Worm (Caenorhabditis elegans): Measurements from ENCODE around the gene R105.5.

DNA sequence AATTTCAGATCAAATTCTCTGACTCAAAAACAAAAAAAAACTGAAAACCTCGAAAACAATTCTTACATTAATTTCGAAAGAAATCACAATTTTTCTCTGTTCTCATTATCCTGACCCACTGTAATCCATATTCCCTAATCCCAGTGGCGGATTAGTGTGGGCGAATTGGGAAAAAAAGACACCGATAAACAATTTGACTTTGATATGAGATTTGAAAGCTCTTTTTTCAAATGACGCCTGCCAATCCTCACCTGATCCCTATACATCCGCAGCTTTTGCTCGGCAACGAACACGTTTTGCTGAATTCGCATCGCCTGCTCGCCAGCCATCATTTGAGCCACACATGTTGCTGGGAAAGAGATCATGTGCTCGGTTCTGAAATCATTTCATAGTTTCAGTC, 24.4 kb upstream of the R105.5 start:
- TF ChIP-seq ztf-11 (tag; optimal IDR thresholded peaks at IDR 0.05) (no peak), lin-13 (GFP tag; optimal IDR thresholded peaks at IDR 0.05) (no peak), Y55F3AM.14 (GFP tag; optimal IDR thresholded peaks at IDR 0.05) (no peak), unc-55 (GFP tag; optimal IDR thresholded peaks at IDR 0.05) (no peak), snpc-4 (tag; optimal IDR thresholded peaks at IDR 0.05) (no peak), nhr-25 (tag; optimal IDR thresholded peaks at IDR 0.05) (no peak), mab-5 (tag; optimal IDR thresholded peaks at IDR 0.05) (no peak), dmd-4 (tag; optimal IDR thresholded peaks at IDR 0.05) (no peak)
